Worm (Caenorhabditis elegans): ENCODE data around the gene F39C12.1.

F39C12.1 gene

DNA sequence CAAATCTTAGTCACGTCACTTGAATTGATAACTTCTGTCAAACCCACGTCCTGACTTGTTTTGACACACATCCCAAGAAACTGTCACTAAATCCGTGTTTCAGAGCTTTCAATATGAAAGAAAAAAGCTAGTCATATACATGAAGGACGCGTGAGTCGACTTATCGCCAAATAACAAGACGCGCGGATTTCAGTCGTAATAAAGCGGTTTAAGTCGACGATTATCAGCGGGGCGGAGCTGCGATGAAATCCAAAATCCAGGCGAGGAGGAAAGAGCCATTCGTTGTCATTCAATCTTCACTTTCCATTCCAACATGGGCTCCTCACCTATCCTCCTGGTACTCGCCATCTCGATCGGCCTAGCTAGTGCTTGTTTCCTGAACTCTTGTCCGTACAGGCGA, 12.8 kb upstream of the F39C12.1 start, which contains the start of gene ntc-1:
Gene ntc-1, plus strand, starts transcription at position 301 of the 400 bp plus-strand sequence.
- no peak for TF ChIP-seq nhr-20 (tag; optimal IDR thresholded peaks at IDR 0.05)
- TF ChIP-seq dsc-1 (tag; optimal IDR thresholded peaks at IDR 0.05), result peak; percentile 57

DNA sequence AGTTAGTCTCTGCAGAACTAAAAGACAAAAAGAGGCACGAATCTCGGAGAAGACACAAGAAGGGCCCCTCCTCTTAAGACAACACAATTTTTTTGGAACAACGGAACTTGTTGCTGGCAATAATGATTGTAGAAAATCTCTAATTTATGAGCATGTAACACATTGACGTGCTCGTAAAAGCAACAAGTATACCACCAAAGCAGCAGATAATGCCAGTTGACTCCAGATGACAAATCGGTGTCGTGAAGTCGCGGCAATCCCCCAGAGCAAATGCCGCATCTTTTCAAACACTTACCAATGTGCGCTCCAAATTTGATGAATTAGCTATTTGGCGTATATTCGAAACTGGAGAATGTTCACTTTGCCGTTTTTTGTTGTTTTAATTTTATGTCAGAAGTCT, 11.2 kb upstream of the F39C12.1 start:
- TF ChIP-seq C16A3.4 (tag; optimal IDR thresholded peaks at IDR 0.05) (no peak), pag-3 (tag; optimal IDR thresholded peaks at IDR 0.05; ENCODE audit: borderline replicate concordance, insufficient read depth) (no peak), ceh-90 (tag; optimal IDR thresholded peaks at IDR 0.05) (no peak), nhr-76 (tag; optimal IDR thresholded peaks at IDR 0.05) (no peak), ceh-8 (GFP tag; optimal IDR thresholded peaks at IDR 0.05) (no peak), nhr-11 (tag; optimal IDR thresholded peaks at IDR 0.05) (no peak), aha-1 (tag; optimal IDR thresholded peaks at IDR 0.05) (no peak), nhr-84 (tag; optimal IDR thresholded peaks at IDR 0.05) (no peak), aly-2 (tag; optimal IDR thresholded peaks at IDR 0.05) (no peak), egl-27 (tag; optimal IDR thresholded peaks at IDR 0.05) (no peak)

DNA sequence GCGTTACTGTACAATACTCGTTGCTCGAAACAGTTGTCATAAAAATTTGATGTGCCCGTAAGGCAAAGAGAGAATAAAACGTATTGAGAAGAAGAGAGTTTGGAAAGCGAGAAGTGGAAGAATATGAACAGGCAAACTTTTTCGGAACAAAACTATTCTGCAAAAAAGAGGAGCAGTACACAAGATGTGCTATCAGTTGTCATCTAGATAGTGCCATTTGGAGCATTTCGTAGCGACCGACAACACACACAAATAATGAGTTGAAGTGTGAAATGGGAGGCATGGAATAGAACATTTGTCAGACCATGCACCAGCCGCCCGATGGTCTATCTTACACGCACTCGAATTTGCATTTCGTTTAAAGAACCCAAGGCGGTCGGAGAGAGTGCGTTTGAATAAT, 9.1 kb upstream of the F39C12.1 start:
- TF ChIP-seq nhr-77 (tag; optimal IDR thresholded peaks at IDR 0.05) (no peak), nhr-47 (tag; optimal IDR thresholded peaks at IDR 0.05) (no peak), lir-3 (tag; optimal IDR thresholded peaks at IDR 0.05; ENCODE audit: poor library complexity) (no peak), nhr-90 (tag; optimal IDR thresholded peaks at IDR 0.05; ENCODE audit: poor library complexity) (no peak), ztf-11 (tag; optimal IDR thresholded peaks at IDR 0.05) (no peak), mab-9 (GFP tag; IDR thresholded peaks at IDR 0.05) (no peak), mef-2 (tag; optimal IDR thresholded peaks at IDR 0.05) (no peak), skn-1 (tag; optimal IDR thresholded peaks at IDR 0.05) (no peak), hlh-4 (tag; optimal IDR thresholded peaks at IDR 0.05) (no peak)

DNA sequence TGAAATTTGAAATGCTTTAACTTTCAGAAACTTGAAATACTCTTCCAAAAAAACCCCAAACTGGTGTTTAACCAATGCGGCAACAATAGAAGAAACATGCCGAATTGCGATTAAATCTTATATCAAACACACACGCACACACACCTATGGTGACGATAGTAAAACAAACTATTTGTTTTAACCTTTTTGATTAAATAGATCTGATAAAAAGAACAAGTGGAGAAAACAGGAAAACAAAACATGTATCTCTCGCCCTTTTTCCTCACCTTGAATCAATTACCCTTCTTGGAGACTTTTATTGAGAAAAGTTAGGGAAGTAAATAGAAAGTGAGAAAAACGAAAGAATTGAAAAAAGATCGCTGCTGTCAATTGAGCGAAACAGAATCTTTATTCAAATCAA, 8.4 kb upstream of the F39C12.1 start:
- TF ChIP-seq lsy-2 (tag; optimal IDR thresholded peaks at IDR 0.05) (peak in 1 of 2 experiments; percentile 16), lin-14 (GFP tag; optimal IDR thresholded peaks at IDR 0.05) (peak; percentile 70), swsn-7 (tag; optimal IDR thresholded peaks at IDR 0.05) (no peak), pax-3 (tag; optimal IDR thresholded peaks at IDR 0.05) (no peak), nhr-19 (GFP tag; conservative IDR thresholded peaks at IDR 0.05) (no peak), nhr-237 (tag; optimal IDR thresholded peaks at IDR 0.05) (no peak), tlp-1 (tag; optimal IDR thresholded peaks at IDR 0.05) (no peak), nhr-20 (tag; optimal IDR thresholded peaks at IDR 0.05) (peak; percentile 27), nhr-71 (tag; optimal IDR thresholded peaks at IDR 0.05) (peak; percentile 6), nhr-85 (tag) (peak; percentile 84), snu-23 (GFP tag; optimal IDR thresholded peaks at IDR 0.05) (peak; percentile 0), dsc-1 (tag; optimal IDR thresholded peaks at IDR 0.05) (no peak), mep-1 (tag; optimal IDR thresholded peaks at IDR 0.05) (peak; percentile 42), nhr-90 (tag; optimal IDR thresholded peaks at IDR 0.05; ENCODE audit: poor library complexity) (peak; percentile 21), elt-3 (tag; optimal IDR thresholded peaks at IDR 0.05) (peak in 2 of 6 experiments; percentile 42 to 44), blmp-1 (tag; optimal IDR thresholded peaks at IDR 0.05) (peak; percentile 86)

DNA sequence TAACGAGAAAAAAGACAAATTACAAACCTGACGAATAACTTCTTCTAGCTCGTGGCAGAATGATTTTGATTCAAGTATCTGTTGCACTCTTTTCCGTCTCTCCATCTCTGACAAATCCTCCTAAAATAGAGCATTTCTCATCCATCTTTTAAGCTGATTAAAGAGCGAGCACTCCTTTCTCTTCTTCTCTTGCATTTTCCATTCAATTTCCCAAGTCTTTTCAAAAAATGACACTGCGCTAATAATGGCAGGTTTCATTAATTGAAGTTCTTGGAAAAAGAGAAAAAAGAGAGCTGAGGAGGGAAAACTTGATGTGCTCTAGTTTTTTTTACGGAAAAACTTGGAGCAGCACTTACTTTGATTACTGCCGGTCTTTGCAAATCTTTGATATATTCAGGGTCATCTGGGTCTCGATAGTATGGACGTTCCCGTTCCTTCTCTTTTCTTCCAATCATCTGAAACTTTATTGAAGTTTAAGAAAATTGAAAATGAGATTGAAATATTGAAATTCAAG, 6.6 kb upstream of the F39C12.1 start, which contains the start of gene add-1:
Gene add-1, minus strand, starts transcription at position 464 of the 514 bp plus-strand sequence.
- TF ChIP-seq swsn-7 (tag; optimal IDR thresholded peaks at IDR 0.05) (no peak), nhr-85 (tag) (no peak), dsc-1 (tag; optimal IDR thresholded peaks at IDR 0.05) (peak; percentile 73), Y116A8C.19 (tag; optimal IDR thresholded peaks at IDR 0.05; ENCODE audit: borderline replicate concordance) (no peak), fos-1 (tag; optimal IDR thresholded peaks at IDR 0.05) (peak; percentile 24), nhr-47 (tag; optimal IDR thresholded peaks at IDR 0.05) (peak; percentile 48), fkh-8 (tag; optimal IDR thresholded peaks at IDR 0.05) (peak; percentile 5), lin-35 (GFP tag; optimal IDR thresholded peaks at IDR 0.05) (no peak), unc-86 (tag; optimal IDR thresholded peaks at IDR 0.05) (peak; percentile 62), nhr-84 (tag; optimal IDR thresholded peaks at IDR 0.05) (no peak), ama-1 (optimal IDR thresholded peaks at IDR 0.05) (no peak), nhr-71 (tag; optimal IDR thresholded peaks at IDR 0.05) (peak; percentile 41), ceh-82 (tag; optimal IDR thresholded peaks at IDR 0.05) (peak in 1 of 3 experiments; percentile 6), sup-37 (GFP tag; optimal IDR thresholded peaks at IDR 0.05) (no peak), nhr-237 (tag; optimal IDR thresholded peaks at IDR 0.05) (no peak), lin-14 (GFP tag; optimal IDR thresholded peaks at IDR 0.05) (peak; percentile 70), ceh-8 (GFP tag; optimal IDR thresholded peaks at IDR 0.05) (peak; percentile 33), sptf-1 (tag; optimal IDR thresholded peaks at IDR 0.05) (no peak)

All from whole organism, L1 larva.